Fruit fly (Drosophila melanogaster): ENCODE measurements around the gene CG6059.
A peak's percentile ranks its signal among the peaks of the same experiment; 100 is the strongest.

Gene CG6059

DNA sequence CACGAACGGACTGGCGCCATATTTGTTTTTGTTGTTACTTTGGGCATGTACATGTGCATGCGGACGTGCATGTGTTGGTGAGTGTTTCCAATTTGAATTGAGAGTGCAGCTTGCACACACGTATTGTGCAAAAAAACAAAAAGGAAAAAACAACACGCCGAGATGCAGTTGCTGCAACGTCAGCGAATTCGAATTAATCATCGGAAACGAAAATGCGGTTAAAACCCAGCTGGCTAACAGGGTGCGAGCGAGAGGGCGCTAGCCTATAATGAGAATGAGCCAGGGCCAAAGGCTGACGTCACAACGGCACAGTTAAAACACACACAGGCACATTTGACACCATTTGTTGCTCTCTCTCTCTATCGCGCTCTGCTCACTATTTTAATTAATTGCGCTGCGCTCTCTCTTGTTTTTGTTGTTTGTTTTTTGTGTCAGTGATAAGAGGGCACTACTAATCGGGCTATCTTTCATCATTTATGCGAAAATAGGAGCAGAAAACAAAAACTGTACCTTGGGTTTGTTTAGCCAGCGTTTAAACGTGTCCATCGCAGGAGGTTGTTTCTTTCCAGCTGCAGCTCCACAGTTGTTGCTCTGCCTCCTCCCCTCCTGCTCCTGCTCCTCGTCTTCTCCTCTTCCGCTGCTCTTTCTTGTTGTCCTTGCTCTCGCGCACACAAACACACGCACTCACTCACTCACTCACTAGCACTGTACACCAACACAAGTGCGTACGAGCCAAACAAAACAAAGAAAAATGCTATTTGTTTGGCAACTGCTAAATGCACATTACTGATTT lies 25.6 kb upstream of the CG6059 start:
- TF ChIP-seq CG5245 (GFP tag; optimal IDR thresholded peaks at IDR 0.05): no peak
- peak; percentile 68 for TF ChIP-seq ftz-f1 (GFP tag; optimal IDR thresholded peaks at IDR 0.05)
- peak; percentile 53 for TF ChIP-seq CG1832 (GFP tag; optimal IDR thresholded peaks at IDR 0.05)
- TF ChIP-seq CG6813 (GFP tag; optimal IDR thresholded peaks at IDR 0.05): no peak
- peak; percentile 58 for TF ChIP-seq phol (tag; optimal IDR thresholded peaks at IDR 0.05)
- TF ChIP-seq twi (tag; optimal IDR thresholded peaks at IDR 0.05): no peak
- no peak for TF ChIP-seq CG10979 (tag; optimal IDR thresholded peaks at IDR 0.05)
- TF ChIP-seq dysf (GFP tag; IDR thresholded peaks at IDR 0.05): no peak
- TF ChIP-seq fd96Cb (tag; optimal IDR thresholded peaks at IDR 0.05): no peak
- no peak for TF ChIP-seq Antp (GFP tag; optimal IDR thresholded peaks at IDR 0.05)
- peak; percentile 20 for TF ChIP-seq CG15269 (tag; optimal IDR thresholded peaks at IDR 0.05)
- peak; percentile 4 for TF ChIP-seq BtbVII (GFP tag; optimal IDR thresholded peaks at IDR 0.05)
- TF ChIP-seq Trl (optimal IDR thresholded peaks at IDR 0.05): peak; percentile 73 to 93
- no peak for TF ChIP-seq Trl (GFP tag; optimal IDR thresholded peaks at IDR 0.05)
- TF ChIP-seq abd-A (tag; optimal IDR thresholded peaks at IDR 0.05): peak; percentile 63
- TF ChIP-seq Spps (tag; optimal IDR thresholded peaks at IDR 0.05): no peak
- TF ChIP-seq Abd-B (GFP tag; optimal IDR thresholded peaks at IDR 0.05): no peak
- TF ChIP-seq wdn (GFP tag; IDR thresholded peaks at IDR 0.05): no peak
- TF ChIP-seq ERR (GFP tag; optimal IDR thresholded peaks at IDR 0.05): no peak
- no peak for TF ChIP-seq Fer3 (tag; optimal IDR thresholded peaks at IDR 0.05)
- TF ChIP-seq insv (GFP tag; optimal IDR thresholded peaks at IDR 0.05): peak in 1 of 2 experiments; percentile 72
- TF ChIP-seq cg (GFP tag; optimal IDR thresholded peaks at IDR 0.05): peak; percentile 68
- TF ChIP-seq CG3838 (GFP tag; optimal IDR thresholded peaks at IDR 0.05): no peak
- peak; percentile 61 for TF ChIP-seq Med (GFP tag)
- peak; percentile 41 for TF ChIP-seq scrt (GFP tag; optimal IDR thresholded peaks at IDR 0.05)
- no peak for TF ChIP-seq mld (GFP tag; IDR thresholded peaks at IDR 0.05; ENCODE audit: partially characterized antibody)
- no peak for TF ChIP-seq CG8924 (tag; optimal IDR thresholded peaks at IDR 0.05)
- TF ChIP-seq Hr78 (GFP tag; optimal IDR thresholded peaks at IDR 0.05): no peak
- no peak for TF ChIP-seq CG1602 (GFP tag; optimal IDR thresholded peaks at IDR 0.05)
- peak; percentile 65 for TF ChIP-seq mirr (GFP tag; optimal IDR thresholded peaks at IDR 0.05)
- no peak for TF ChIP-seq ATbp (GFP tag; optimal IDR thresholded peaks at IDR 0.05)
- TF ChIP-seq bcd (GFP tag; optimal IDR thresholded peaks at IDR 0.05): no peak
- TF ChIP-seq CG15479 (GFP tag; optimal IDR thresholded peaks at IDR 0.05): peak; percentile 68
- no peak for TF ChIP-seq NFAT (GFP tag; IDR thresholded peaks at IDR 0.05)
- TF ChIP-seq dmrt99B (tag; optimal IDR thresholded peaks at IDR 0.05): no peak
- TF ChIP-seq CG14667 (GFP tag; IDR thresholded peaks at IDR 0.05): no peak
- TF ChIP-seq ttk (GFP tag; IDR thresholded peaks at IDR 0.05): no peak
- TF ChIP-seq Atf3 (GFP tag; optimal IDR thresholded peaks at IDR 0.05): peak; percentile 14
- no peak for TF ChIP-seq CG11085 (GFP tag; IDR thresholded peaks at IDR 0.05)
- TF ChIP-seq psq (GFP tag; optimal IDR thresholded peaks at IDR 0.05): peak; percentile 32
- TF ChIP-seq Elba2 (GFP tag; optimal IDR thresholded peaks at IDR 0.05): peak; percentile 65
- no peak for TF ChIP-seq salm (tag; optimal IDR thresholded peaks at IDR 0.05)
- peak; percentile 1 for TF ChIP-seq PHDP (tag; optimal IDR thresholded peaks at IDR 0.05)
- TF ChIP-seq knrl (GFP tag; IDR thresholded peaks at IDR 0.05; ENCODE audit: partially characterized antibody): no peak
- TF ChIP-seq grn (GFP tag; optimal IDR thresholded peaks at IDR 0.05): peak; percentile 17
- no peak for TF ChIP-seq CG18619 (GFP tag; optimal IDR thresholded peaks at IDR 0.05)
- no peak for TF ChIP-seq CG42726 (GFP tag; IDR thresholded peaks at IDR 0.05; ENCODE audit: partially characterized antibody)
- no peak for TF ChIP-seq hbn (GFP tag; IDR thresholded peaks at IDR 0.05; ENCODE audit: partially characterized antibody)
- TF ChIP-seq CG14710 (tag; optimal IDR thresholded peaks at IDR 0.05): no peak
